Worm (Caenorhabditis elegans) whole organism, L4/young adult: Measurements from ENCODE around the gene fbxa-30.

ENCODE experiments used
- W03F9.2 ChIP-seq: fragments of 150-350 bp; optimal IDR thresholded peaks from 2 replicates; lab custom pipeline; 2014; ENCODE audit warnings: missing biosample characterization, missing genetic modification characterization
- dao-5 ChIP-seq: sonication (generic microtip); optimal IDR thresholded peaks from 2 replicates; lab custom pipeline; 2016; ENCODE audit warnings: missing genotype, missing genetic modification characterization, moderate library complexity, missing compliant biosample characterization
- him-1 ChIP-seq: sonication (generic microtip); optimal IDR thresholded peaks from 2 replicates; lab custom pipeline; 2016; ENCODE audit warnings: missing genotype, missing genetic modification reagents, missing genetic modification characterization, missing compliant biosample characterization

Gene fbxa-30

ce11 chrIII:1275513-1275912 lies at the start of gene fbxa-30:
fbxa-30 (minus strand) TSS chrIII:1275613.
- TF ChIP-seq dao-5 (no peak), him-1 (tag; lab: Kevin White, UChicago) (no peak), W03F9.2 (tag; lab: Kevin White, UChicago) (no peak)

ce11 chrIII:1324513-1324912 lies 49.1 kb upstream of the fbxa-30 start, which contains the start of gene fbxa-14:
fbxa-14 (minus strand) TSS chrIII:1324613.
- TF ChIP-seq dao-5: no peak
- TF ChIP-seq W03F9.2 (tag; lab: Kevin White, UChicago): no peak
- TF ChIP-seq him-1 (tag; lab: Kevin White, UChicago): no peak

ce11 chrIII:1323555-1323954 lies 48.1 kb upstream of the fbxa-30 start:
- no peak for TF ChIP-seq him-1 (tag; lab: Kevin White, UChicago)
- TF ChIP-seq dao-5: no peak
- no peak for TF ChIP-seq W03F9.2 (tag; lab: Kevin White, UChicago)

ce11 chrIII:1321561-1321960 lies 46.1 kb upstream of the fbxa-30 start, which contains the start of gene fbxa-15:
fbxa-15 (minus strand) TSS chrIII:1321661.
- no peak for TF ChIP-seq dao-5
- no peak for TF ChIP-seq W03F9.2 (tag; lab: Kevin White, UChicago)
- TF ChIP-seq him-1 (tag; lab: Kevin White, UChicago): no peak

ce11 chrIII:1315038-1315437 lies 39.6 kb upstream of the fbxa-30 start, which contains the start of the genes fbxa-80 and fbxa-19:
fbxa-80 (minus strand) TSS chrIII:1315210.
fbxa-19 (plus strand) TSS chrIII:1315401.
- no peak for TF ChIP-seq W03F9.2 (tag; lab: Kevin White, UChicago)
- no peak for TF ChIP-seq him-1 (tag; lab: Kevin White, UChicago)
- no peak for TF ChIP-seq dao-5

ce11 chrIII:1314283-1314682 lies 38.9 kb upstream of the fbxa-30 start:
- TF ChIP-seq W03F9.2 (tag; lab: Kevin White, UChicago) (no peak), him-1 (tag; lab: Kevin White, UChicago) (no peak), dao-5 (no peak)

ce11 chrIII:1311367-1311766 lies 36.0 kb upstream of the fbxa-30 start:
- TF ChIP-seq W03F9.2 (tag; lab: Kevin White, UChicago) (no peak), him-1 (tag; lab: Kevin White, UChicago) (no peak), dao-5 (no peak)

ce11 chrIII:1308887-1309286 lies 33.5 kb upstream of the fbxa-30 start, which contains the start of gene Y82E9BL.12:
Y82E9BL.12 (plus strand) TSS chrIII:1309187.
- TF ChIP-seq him-1 (tag; lab: Kevin White, UChicago) (no peak), W03F9.2 (tag; lab: Kevin White, UChicago) (no peak), dao-5 (no peak)

- TF ChIP-seq W03F9.2 (tag; lab: Kevin White, UChicago) (no peak), him-1 (tag; lab: Kevin White, UChicago) (no peak), dao-5 (no peak)
Observed at ce11 chrIII:1308209-1308608, 32.8 kb upstream of the fbxa-30 start, which contains the start of gene fbxa-79. fbxa-79 (minus strand) TSS chrIII:1308294.

ce11 chrIII:1307333-1307732 lies 31.9 kb upstream of the fbxa-30 start:
- TF ChIP-seq dao-5 (no peak), him-1 (tag; lab: Kevin White, UChicago) (no peak), W03F9.2 (tag; lab: Kevin White, UChicago) (no peak)

- no peak for TF ChIP-seq dao-5
- TF ChIP-seq him-1 (tag; lab: Kevin White, UChicago): no peak
- no peak for TF ChIP-seq W03F9.2 (tag; lab: Kevin White, UChicago)
Observed at ce11 chrIII:1303414-1303813, 28.0 kb upstream of the fbxa-30 start, which contains the start of gene fbxa-75. fbxa-75 (plus strand) TSS chrIII:1303714.

ce11 chrIII:1297604-1298003 lies 22.2 kb upstream of the fbxa-30 start, which contains the start of gene fbxa-28:
fbxa-28 (plus strand) TSS chrIII:1297904.
- no peak for TF ChIP-seq dao-5

ce11 chrIII:1295149-1295716 lies 19.8 kb upstream of the fbxa-30 start, which contains the start of gene fbxa-35:
fbxa-35 (plus strand) TSS chrIII:1295666.
- TF ChIP-seq dao-5: no peak
- TF ChIP-seq him-1 (tag; lab: Kevin White, UChicago): no peak
- TF ChIP-seq W03F9.2 (tag; lab: Kevin White, UChicago): no peak

- TF ChIP-seq W03F9.2 (tag; lab: Kevin White, UChicago) (no peak), dao-5 (no peak), him-1 (tag; lab: Kevin White, UChicago) (no peak)
Observed at ce11 chrIII:1293135-1293534, 17.7 kb upstream of the fbxa-30 start, which contains the start of gene fbxa-36. fbxa-36 (minus strand) TSS chrIII:1293235.

ce11 chrIII:1289139-1289538 lies 13.7 kb upstream of the fbxa-30 start:
- no peak for TF ChIP-seq him-1 (tag; lab: Kevin White, UChicago)
- TF ChIP-seq W03F9.2 (tag; lab: Kevin White, UChicago): no peak
- TF ChIP-seq dao-5: no peak
